Worm (Caenorhabditis elegans) whole organism, L4 larva: ENCODE results near the gene F54H12.2.
A peak's percentile ranks its signal among the peaks of the same experiment; 100 is the strongest.

Experiments used
- D1046.2 ChIP-seq: fragments of 200-800 bp; sonication (Bioruptor generic); IDR thresholded peaks from 2 replicates; pipeline ENCODE4 v1.3.6; 2022; ENCODE audit warnings: missing genetic modification characterization, missing compliant biosample characterization
- R02D3.7 ChIP-seq: fragments of 150-350 bp; sonication (generic microtip); optimal IDR thresholded peaks from 3 replicates; lab custom pipeline; 2014; ENCODE audit warnings: missing biosample characterization, missing genetic modification characterization
- T26A8.4 ChIP-seq: fragments of 200-800 bp; sonication (Bioruptor generic); IDR thresholded peaks from 2 replicates; pipeline ENCODE4 v1.3.6; 2022; ENCODE audit warnings: missing genetic modification characterization, missing compliant biosample characterization
- Y105C5A.15 ChIP-seq: fragments of 200-800 bp; sonication (Bioruptor generic); IDR thresholded peaks from 2 replicates; pipeline ENCODE4 v1.3.6; 2022; ENCODE audit warnings: missing genetic modification characterization, missing compliant biosample characterization
- ZK337.2 ChIP-seq: fragments of 200-800 bp; sonication (Bioruptor generic); IDR thresholded peaks from 2 replicates; pipeline ENCODE4 v1.3.6; 2022; ENCODE audit warnings: missing genetic modification reagents, missing genetic modification characterization, missing compliant biosample characterization
- aha-1 ChIP-seq: fragments of 150-350 bp; peaks from one replicate; lab custom pipeline; 2014; ENCODE audit warnings: missing biosample characterization, missing genetic modification characterization
- ama-1 ChIP-seq: fragments of 150-350 bp; optimal IDR thresholded peaks from 2 replicates; lab custom pipeline; 2014; ENCODE audit warnings: inconsistent platforms, mixed read lengths
- cey-2 ChIP-seq: sonication (generic microtip); optimal IDR thresholded peaks from 3 replicates; lab custom pipeline; 2017; ENCODE audit warnings: missing genetic modification characterization, mild to moderate bottlenecking, missing compliant biosample characterization, antibody characterized with exemption, borderline replicate concordance; ENCODE audit not compliant: insufficient read depth
- daf-16 ChIP-seq, 3 experiments: sonication (generic microtip); optimal IDR thresholded peaks; 2 replicates each; lab custom pipeline; 2016 to 2017; ENCODE audit warnings: missing genetic modification characterization in 3 of 3, missing genetic modification reagents in 3 of 3, mild to moderate bottlenecking in 2 of 3, missing compliant biosample characterization in 2 of 3, missing biosample characterization in 1 of 3, moderate library complexity in 1 of 3
- daf-19 ChIP-seq: fragments of 200-800 bp; sonication (Bioruptor generic); conservative IDR thresholded peaks from 2 replicates; pipeline ENCODE4 v1.3.6; 2022; ENCODE audit warnings: missing genetic modification characterization, missing compliant biosample characterization
- dmd-8 ChIP-seq: fragments of 200-800 bp; sonication (Bioruptor generic); IDR thresholded peaks from 2 replicates; pipeline ENCODE4 v1.3.6; 2022; ENCODE audit warnings: missing genetic modification characterization, missing compliant biosample characterization
- dve-1 ChIP-seq: sonication (generic microtip); optimal IDR thresholded peaks from 2 replicates; lab custom pipeline; 2017; ENCODE audit warnings: antibody characterized with exemption, mild to moderate bottlenecking, missing genetic modification characterization, missing compliant biosample characterization; ENCODE audit not compliant: insufficient read depth
- hlh-30 ChIP-seq: sonication (generic microtip); optimal IDR thresholded peaks from 2 replicates; lab custom pipeline; 2017; ENCODE audit warnings: antibody characterized with exemption, mild to moderate bottlenecking, missing genetic modification characterization, missing compliant biosample characterization; ENCODE audit not compliant: insufficient read depth
- hmg-1.1 ChIP-seq: fragments of 200-800 bp; sonication (Bioruptor generic); IDR thresholded peaks from 2 replicates; pipeline ENCODE4 v1.3.6; 2022; ENCODE audit warnings: missing genetic modification reagents, missing genetic modification characterization, missing compliant biosample characterization
- lin-39 ChIP-seq: fragments of 150-350 bp; optimal IDR thresholded peaks from 2 replicates; lab custom pipeline; 2014; ENCODE audit warnings: missing biosample characterization, missing genetic modification reagents, missing genetic modification characterization
- lsy-2 ChIP-seq, 2 experiments: fragments of 150-350 bp in 1 of 2; sonication (generic microtip) in 1 of 2; optimal IDR thresholded peaks; 2 replicates each; lab custom pipeline; 2014 to 2017; ENCODE audit warnings: missing biosample characterization in 2 of 2, missing genetic modification characterization in 2 of 2
- madf-5 ChIP-seq, 2 experiments: fragments of 200-800 bp; sonication (Bioruptor generic); IDR thresholded peaks; 2 replicates each; pipeline ENCODE4 v1.3.6; 2022; ENCODE audit warnings: missing compliant biosample characterization in 2 of 2, missing genetic modification characterization in 2 of 2
- mdl-1 ChIP-seq, 2 experiments: fragments of 150-350 bp in 1 of 2; sonication (generic microtip) in 1 of 2; optimal IDR thresholded peaks; 2 replicates each; lab custom pipeline; 2014 to 2017; ENCODE audit warnings: missing biosample characterization in 2 of 2, missing genetic modification characterization in 2 of 2
- mep-1 ChIP-seq: fragments of 150-350 bp; sonication (generic microtip); optimal IDR thresholded peaks from 3 replicates; lab custom pipeline; 2014; ENCODE audit warnings: missing biosample characterization, missing genetic modification characterization
- mes-2 ChIP-seq: sonication (generic microtip); optimal IDR thresholded peaks from 2 replicates; lab custom pipeline; 2016; ENCODE audit warnings: missing genotype, mild to moderate bottlenecking, missing genetic modification characterization, missing compliant biosample characterization; ENCODE audit not compliant: poor library complexity, severe bottlenecking
- nhr-10 ChIP-seq: fragments of 150-350 bp; optimal IDR thresholded peaks from 2 replicates; lab custom pipeline; 2014; ENCODE audit warnings: missing biosample characterization, missing genetic modification characterization
- nhr-11 ChIP-seq: fragments of 150-350 bp; optimal IDR thresholded peaks from 2 replicates; lab custom pipeline; 2014; ENCODE audit warnings: missing biosample characterization, missing genetic modification characterization
- nhr-25 ChIP-seq: sonication (generic microtip); optimal IDR thresholded peaks from 2 replicates; lab custom pipeline; 2017; ENCODE audit warnings: missing genetic modification characterization, mild to moderate bottlenecking, missing compliant biosample characterization, antibody characterized with exemption, moderate library complexity, borderline replicate concordance; ENCODE audit not compliant: insufficient read depth
- nhr-42 ChIP-seq: fragments of 200-800 bp; sonication (Bioruptor generic); IDR thresholded peaks from 2 replicates; pipeline ENCODE4 v1.3.6; 2022; ENCODE audit warnings: missing genetic modification characterization, missing compliant biosample characterization
- pqm-1 ChIP-seq: sonication (generic microtip); optimal IDR thresholded peaks from 2 replicates; lab custom pipeline; 2017; ENCODE audit warnings: missing biosample characterization, missing genetic modification characterization
- snpc-1.2 ChIP-seq: fragments of 200-800 bp; sonication (Bioruptor generic); IDR thresholded peaks from 2 replicates; pipeline ENCODE4 v1.3.6; 2022; ENCODE audit warnings: missing genetic modification reagents, missing genetic modification characterization, missing compliant biosample characterization
- snpc-4 ChIP-seq: fragments of 150-350 bp; optimal IDR thresholded peaks from 2 replicates; lab custom pipeline; 2014; ENCODE audit warnings: missing biosample characterization, missing genetic modification characterization
- unc-39 ChIP-seq: sonication (generic microtip); optimal IDR thresholded peaks from 2 replicates; lab custom pipeline; 2017; ENCODE audit warnings: missing biosample characterization, missing genetic modification characterization
- zfp-3 ChIP-seq: fragments of 200-800 bp; sonication (Bioruptor generic); conservative IDR thresholded peaks from 2 replicates; pipeline ENCODE4 v1.3.6; 2022; ENCODE audit warnings: missing genetic modification reagents, missing genetic modification characterization, missing compliant biosample characterization
- zip-11 ChIP-seq: fragments of 200-800 bp; sonication (Bioruptor generic); IDR thresholded peaks from 2 replicates; pipeline ENCODE4 v1.3.6; 2022; ENCODE audit warnings: missing genetic modification characterization, missing compliant biosample characterization
- zip-2 ChIP-seq: fragments of 150-350 bp; optimal IDR thresholded peaks from 2 replicates; lab custom pipeline; 2014; ENCODE audit warnings: missing biosample characterization, missing genetic modification characterization
- ztf-7 ChIP-seq: fragments of 150-350 bp; optimal IDR thresholded peaks from 2 replicates; lab custom pipeline; 2014; ENCODE audit warnings: missing biosample characterization, missing genetic modification characterization

F54H12.2 gene

DNA sequence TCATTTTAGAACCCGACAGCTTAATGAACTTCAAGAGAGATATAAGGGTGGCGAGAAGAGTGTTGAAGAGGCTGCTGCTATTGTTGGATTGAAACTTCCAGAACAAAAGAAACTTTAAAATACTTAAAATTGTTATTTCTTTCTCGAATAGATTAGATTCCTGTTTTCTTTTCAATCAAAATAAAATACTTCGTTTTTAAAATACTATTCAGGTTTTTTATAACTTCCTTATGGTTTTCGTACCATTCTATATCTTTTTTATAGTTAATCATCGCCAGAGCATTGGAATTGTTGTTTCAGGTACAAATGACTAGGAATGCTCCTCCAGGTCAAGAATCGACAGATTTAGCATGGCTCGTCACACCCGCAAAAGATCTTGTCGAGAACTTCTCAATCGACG is 23.0 kb upstream of the F54H12.2 start, which contains the start of gene kle-2:
Gene kle-2 (plus strand): TSS at position 301 of the 400 bp plus-strand sequence.
- no peak for TF ChIP-seq cey-2 (tag; lab: Kevin White, UChicago)
- no peak for TF ChIP-seq hmg-1.1 (GFP tag; lab: Robert Waterston, UW)
- TF ChIP-seq snpc-1.2 = no peak
- no peak for TF ChIP-seq Y105C5A.15 (GFP tag; lab: Robert Waterston, UW)
- TF ChIP-seq mes-2 (tag; lab: Kevin White, UChicago) = no peak

DNA sequence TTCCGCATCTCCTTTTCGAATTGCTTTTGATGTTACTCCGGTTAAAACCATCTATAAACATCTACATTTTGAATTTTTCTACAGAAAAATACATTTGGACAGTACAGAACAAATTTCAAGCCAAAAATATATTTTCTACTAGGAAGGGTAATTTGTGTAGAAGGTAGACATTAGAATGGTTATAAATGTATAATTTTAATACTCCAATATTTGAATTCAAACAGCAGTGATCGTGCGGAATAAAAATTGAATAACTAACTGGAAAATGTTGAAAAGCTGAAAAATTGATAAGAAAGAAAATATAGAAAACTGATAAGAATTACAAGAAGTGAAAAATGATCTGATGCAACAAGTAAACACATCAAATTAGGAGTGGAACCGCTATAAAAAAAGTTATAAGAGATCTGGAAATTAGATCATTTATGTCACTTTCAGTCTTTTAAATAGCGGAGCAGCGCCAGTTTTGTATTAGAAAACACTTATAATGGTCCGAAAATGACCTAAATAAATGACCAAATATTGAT is 17.4 kb upstream of the F54H12.2 start, which contains the start of gene gsto-1:
Gene gsto-1 (minus strand): TSS at position 51 of the 524 bp plus-strand sequence.
- no peak for TF ChIP-seq nhr-10 (tag; lab: Kevin White, UChicago)
- peak; percentile 89 for TF ChIP-seq ztf-7
- no peak for TF ChIP-seq snpc-4
- TF ChIP-seq nhr-11 (tag; lab: Kevin White, UChicago) = no peak
- no peak for TF ChIP-seq R02D3.7 (tag; lab: Kevin White, UChicago)
- peak; percentile 47 for TF ChIP-seq dve-1 (tag; lab: Kevin White, UChicago)
- TF ChIP-seq dmd-8 (GFP tag; lab: Robert Waterston, UW) = no peak
- TF ChIP-seq pqm-1 (tag; lab: Kevin White, UChicago) = peak; percentile 21
- TF ChIP-seq nhr-42 (GFP tag; lab: Robert Waterston, UW) = no peak
- no peak for TF ChIP-seq madf-5 (GFP tag; IDR thresholded peaks at IDR 0.05; lab: Robert Waterston, UW)
- TF ChIP-seq daf-16 (GFP tag; optimal IDR thresholded peaks at IDR 0.05; lab: Kevin White, UChicago) = no peak
- TF ChIP-seq daf-16 (tag; optimal IDR thresholded peaks at IDR 0.05; lab: Kevin White, UChicago) = peak; percentile 81
- TF ChIP-seq mep-1 (tag; lab: Kevin White, UChicago) = peak; percentile 40

DNA sequence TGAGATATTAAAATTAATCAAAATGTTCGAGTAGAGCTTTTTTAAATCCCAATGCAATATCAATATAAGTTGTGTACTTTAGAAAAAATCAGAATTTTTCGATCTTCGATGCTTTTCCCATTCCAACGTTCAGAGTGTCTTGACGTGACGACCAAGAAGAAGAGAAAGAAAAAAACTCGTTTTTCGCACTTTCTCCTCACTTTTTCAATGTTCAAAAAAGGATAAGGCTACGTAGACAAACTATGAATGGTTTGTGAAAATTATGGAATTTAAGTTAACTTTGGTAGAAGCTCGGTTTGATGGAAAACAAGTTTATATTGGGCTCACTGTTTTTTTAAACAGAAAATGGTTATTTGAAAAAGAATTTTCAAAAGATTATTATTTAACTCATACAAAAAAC is 16.7 kb upstream of the F54H12.2 start:
- TF ChIP-seq zip-2 (tag; lab: Kevin White, UChicago) = no peak
- no peak for TF ChIP-seq nhr-25 (tag; lab: Kevin White, UChicago)
- TF ChIP-seq zfp-3 (GFP tag; lab: Robert Waterston, UW) = no peak
- no peak for TF ChIP-seq lsy-2 (tag; optimal IDR thresholded peaks at IDR 0.05; lab: Kevin White, UChicago)
- no peak for TF ChIP-seq hlh-30 (tag; lab: Kevin White, UChicago)
- no peak for TF ChIP-seq dmd-8 (GFP tag; lab: Robert Waterston, UW)
- TF ChIP-seq lin-39 (tag; lab: Kevin White, UChicago) = no peak

DNA sequence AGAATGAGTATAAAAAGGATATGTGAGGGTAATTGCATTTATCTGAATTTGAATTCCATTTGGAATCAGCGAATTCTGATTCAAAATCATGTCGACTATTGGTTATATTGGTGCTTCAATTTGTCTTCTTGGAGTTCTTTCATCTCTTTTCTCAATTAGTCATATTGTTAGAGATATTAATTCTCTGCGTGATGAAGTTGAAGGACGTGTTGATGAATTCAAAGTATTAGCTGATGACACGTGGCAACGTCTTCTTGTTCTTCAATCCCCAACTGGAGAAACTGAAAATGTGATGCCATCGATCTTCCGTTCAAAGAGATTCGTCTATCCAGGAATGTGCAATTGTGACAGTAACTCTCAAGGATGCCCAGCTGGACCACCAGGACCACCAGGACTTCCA is 15.6 kb upstream of the F54H12.2 start, which contains the start of gene col-90:
Gene col-90 (plus strand): TSS at position 37 of the 400 bp plus-strand sequence.
- TF ChIP-seq D1046.2 (GFP tag; lab: Robert Waterston, UW) (no peak), ama-1 (lab: Kevin White, UChicago) (peak; percentile 1), mdl-1 (tag; optimal IDR thresholded peaks at IDR 0.05; lab: Kevin White, UChicago) (no peak), aha-1 (tag; lab: Kevin White, UChicago) (peak; percentile 75), T26A8.4 (GFP tag; lab: Robert Waterston, UW) (no peak), unc-39 (tag; lab: Kevin White, UChicago) (no peak), pqm-1 (tag; lab: Kevin White, UChicago) (no peak)

DNA sequence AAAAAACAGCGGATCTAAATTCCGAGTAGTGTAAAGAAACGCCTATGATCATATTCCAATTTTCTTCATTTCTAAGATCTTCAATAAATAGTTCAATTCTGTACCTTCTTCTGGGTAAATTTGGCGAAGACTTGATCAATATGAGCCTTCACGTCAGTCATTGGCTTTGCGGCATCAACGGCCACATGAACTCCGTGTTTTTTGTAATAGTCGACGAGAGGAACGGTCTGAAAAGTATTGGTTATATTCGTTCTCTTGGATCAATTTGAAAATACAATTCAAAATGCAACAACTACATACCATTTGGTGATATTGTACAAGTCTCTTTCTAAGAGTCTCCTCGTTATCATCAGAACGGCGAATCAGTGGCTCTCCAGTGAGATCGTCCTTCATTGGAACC is 13.9 kb upstream of the F54H12.2 start:
- TF ChIP-seq zip-11 (no peak), aha-1 (tag; lab: Kevin White, UChicago) (peak; percentile 92), ZK337.2 (GFP tag; lab: Robert Waterston, UW) (no peak), daf-19 (GFP tag; lab: Robert Waterston, UW) (no peak)
- TF ChIP-seq, all 104 proteins: peak for 1
